Fruit fly (Drosophila melanogaster): ENCODE data around the gene CG12065.

Gene CG12065

dm6 chrX:8627171-8627570 lies 53.1 kb downstream of the CG12065 start (continued):
- TF ChIP-seq D (optimal IDR thresholded peaks at IDR 0.05), result no peak
- peak; percentile 81 for TF ChIP-seq D (GFP tag; optimal IDR thresholded peaks at IDR 0.05)
- no peak for TF ChIP-seq CG14441 (GFP tag; IDR thresholded peaks at IDR 0.05)
- TF ChIP-seq CG13296 (GFP tag; optimal IDR thresholded peaks at IDR 0.05), result no peak
- TF ChIP-seq kay (GFP tag; optimal IDR thresholded peaks at IDR 0.05), result peak; percentile 53
- peak; percentile 40; the same call in 1 of the 3 replicates for TF ChIP-seq B-H1 (GFP tag; IDR thresholded peaks at IDR 0.05)
- peak; percentile 69 for TF ChIP-seq CG14667 (GFP tag; IDR thresholded peaks at IDR 0.05)
- peak; percentile 63 for TF ChIP-seq CG3407 (GFP tag; optimal IDR thresholded peaks at IDR 0.05)
- peak; percentile 1 for TF ChIP-seq CG11723 (GFP tag; optimal IDR thresholded peaks at IDR 0.05)
- TF ChIP-seq sisA (GFP tag; IDR thresholded peaks at IDR 0.05), result peak; percentile 85
- TF ChIP-seq CG3281 (GFP tag; optimal IDR thresholded peaks at IDR 0.05), result no peak
- TF ChIP-seq ro (GFP tag; IDR thresholded peaks at IDR 0.05), result no peak; the same call in 1 of the 2 replicates
- TF ChIP-seq mld (GFP tag; IDR thresholded peaks at IDR 0.05; ENCODE audit: partially characterized antibody), result no peak
- TF ChIP-seq CG9797 (GFP tag; optimal IDR thresholded peaks at IDR 0.05), result no peak
- TF ChIP-seq lov (optimal IDR thresholded peaks at IDR 0.05), result no peak
- peak; percentile 83; the same call in 2 of the 3 replicates for TF ChIP-seq lov (GFP tag; IDR thresholded peaks at IDR 0.05)
- TF ChIP-seq ab (GFP tag; optimal IDR thresholded peaks at IDR 0.05), result no peak
- peak; percentile 52 for TF ChIP-seq ewg (GFP tag; optimal IDR thresholded peaks at IDR 0.05)
- peak; percentile 63 for TF ChIP-seq dati (GFP tag; IDR thresholded peaks at IDR 0.05)
- peak; percentile 8 for TF ChIP-seq CG10462 (GFP tag; optimal IDR thresholded peaks at IDR 0.05)
- no peak for TF ChIP-seq sr (GFP tag; IDR thresholded peaks at IDR 0.05)
- TF ChIP-seq nau (GFP tag; optimal IDR thresholded peaks at IDR 0.05), result no peak
- no peak for TF ChIP-seq disco-r (GFP tag; optimal IDR thresholded peaks at IDR 0.05)
- no peak for TF ChIP-seq luna (GFP tag; optimal IDR thresholded peaks at IDR 0.05)
- no peak for TF ChIP-seq Hey (tag; optimal IDR thresholded peaks at IDR 0.05)
- TF ChIP-seq unpg (GFP tag; optimal IDR thresholded peaks at IDR 0.05), result peak; percentile 75
- TF ChIP-seq so (GFP tag; IDR thresholded peaks at IDR 0.05), result 0 out of 3 replicates have a peak, but pooled peaks have one; percentile 60
- TF ChIP-seq Mrtf (GFP tag; IDR thresholded peaks at IDR 0.05), result 0 out of 3 replicates have a peak, but pooled peaks have one; percentile 38
- TF ChIP-seq CG12744 (GFP tag; optimal IDR thresholded peaks at IDR 0.05), result no peak
- no peak for TF ChIP-seq gcm2 (GFP tag; optimal IDR thresholded peaks at IDR 0.05)
- TF ChIP-seq CG6654 (GFP tag; optimal IDR thresholded peaks at IDR 0.05), result peak; percentile 57
- no peak for TF ChIP-seq CG13123 (GFP tag; optimal IDR thresholded peaks at IDR 0.05)
- TF ChIP-seq toy (GFP tag; IDR thresholded peaks at IDR 0.05), result no peak
- TF ChIP-seq D19A (tag; optimal IDR thresholded peaks at IDR 0.05), result peak; percentile 75
- peak; percentile 7 for TF ChIP-seq sqz (GFP tag; optimal IDR thresholded peaks at IDR 0.05)
- no peak for TF ChIP-seq Elba2 (GFP tag; optimal IDR thresholded peaks at IDR 0.05)
- peak; percentile 63 for TF ChIP-seq CG6813 (GFP tag; optimal IDR thresholded peaks at IDR 0.05)
- TF ChIP-seq oc (tag; optimal IDR thresholded peaks at IDR 0.05), result peak; percentile 94
- no peak for TF ChIP-seq Taf1 (GFP tag; IDR thresholded peaks at IDR 0.05)
- TF ChIP-seq btn (GFP tag; optimal IDR thresholded peaks at IDR 0.05), result peak; percentile 69
- TF ChIP-seq CG4730 (GFP tag; IDR thresholded peaks at IDR 0.05), result peak; percentile 41; the same call in 1 of the 2 replicates
- TF ChIP-seq ato (GFP tag; IDR thresholded peaks at IDR 0.05; ENCODE audit: partially characterized antibody), result no peak
- TF ChIP-seq CG3847 (GFP tag; IDR thresholded peaks at IDR 0.05), result no peak; the same call in 1 of the 2 replicates
- TF ChIP-seq CG30403 (GFP tag; optimal IDR thresholded peaks at IDR 0.05), result peak; percentile 55
- TF ChIP-seq stc (GFP tag; IDR thresholded peaks at IDR 0.05), result peak; percentile 65
- TF ChIP-seq bsh (GFP tag; optimal IDR thresholded peaks at IDR 0.05), result peak in 1 of 2 experiments; percentile 92
- TF ChIP-seq CG34224 (GFP tag; IDR thresholded peaks at IDR 0.05; ENCODE audit: partially characterized antibody), result no peak
- TF ChIP-seq CG17385 (GFP tag; optimal IDR thresholded peaks at IDR 0.05), result peak; percentile 49
- no peak for TF ChIP-seq Ravus (GFP tag; IDR thresholded peaks at IDR 0.05)
- peak; percentile 71 for TF ChIP-seq pb (GFP tag; optimal IDR thresholded peaks at IDR 0.05)
- TF ChIP-seq CG9437 (GFP tag; optimal IDR thresholded peaks at IDR 0.05), result peak; percentile 6
- peak; percentile 49 to 78 for TF ChIP-seq chif (GFP tag; optimal IDR thresholded peaks at IDR 0.05)

Data from whole organism, embryonic.